Fruit fly (Drosophila melanogaster) whole organism, embryonic: Measurements from ENCODE around the gene CG6962.

Experiments
- Abd-B ChIP-seq: fragments of 200-800 bp; sonication (Bioruptor generic); optimal IDR thresholded peaks from 2 replicates; lab custom pipeline; 2018; ENCODE audit warnings: missing biosample characterization, mild to moderate bottlenecking, missing genetic modification characterization, moderate library complexity
- CG10274 ChIP-seq: fragments of 200-800 bp; sonication (Bioruptor generic); optimal IDR thresholded peaks from 3 replicates; lab custom pipeline; 2017; ENCODE audit warnings: missing biosample characterization, mild to moderate bottlenecking, missing genetic modification characterization
- CG10565 ChIP-seq: fragments of 200-800 bp; sonication (Bioruptor generic); optimal IDR thresholded peaks from 3 replicates; lab custom pipeline; 2016; ENCODE audit warnings: missing biosample characterization, mild to moderate bottlenecking, missing genetic modification characterization
- CG12942 ChIP-seq: fragments of 200-800 bp; sonication (Bioruptor generic); optimal IDR thresholded peaks from 3 replicates; lab custom pipeline; 2016; ENCODE audit warnings: missing biosample characterization, missing genetic modification characterization
- CG13123 ChIP-seq: fragments of 200-800 bp; sonication (Bioruptor generic); optimal IDR thresholded peaks from 2 replicates; lab custom pipeline; 2016; ENCODE audit warnings: missing biosample characterization, missing genetic modification characterization
- CG14710 ChIP-seq: fragments of 200-800 bp; sonication (Bioruptor generic); optimal IDR thresholded peaks from 3 replicates; lab custom pipeline; 2019; ENCODE audit warnings: missing biosample characterization, mild to moderate bottlenecking, missing genetic modification characterization, moderate library complexity
- CG14965 ChIP-seq: fragments of 200-800 bp; sonication (Bioruptor generic); optimal IDR thresholded peaks from 2 replicates; lab custom pipeline; 2016; ENCODE audit warnings: missing biosample characterization, missing genetic modification characterization, borderline replicate concordance
- CG17361 ChIP-seq: fragments of 200-800 bp; sonication (Bioruptor generic); IDR thresholded peaks from 3 replicates; pipeline ENCODE4 v1.3.6; 2022; ENCODE audit warnings: missing biosample characterization, missing genetic modification characterization
- CG17568 ChIP-seq: fragments of 200-800 bp; sonication (Bioruptor generic); optimal IDR thresholded peaks from 2 replicates; lab custom pipeline; 2018; ENCODE audit warnings: missing biosample characterization, mild to moderate bottlenecking, missing genetic modification characterization, moderate library complexity
- CG17912 ChIP-seq: fragments of 200-800 bp; sonication (Bioruptor generic); optimal IDR thresholded peaks from 2 replicates; lab custom pipeline; 2018; ENCODE audit warnings: missing biosample characterization, mild to moderate bottlenecking, missing genetic modification characterization
- CG2129 ChIP-seq: fragments of 200-800 bp; sonication (Bioruptor generic); IDR thresholded peaks from 2 replicates; pipeline ENCODE4 v1.3.6; 2022; ENCODE audit warnings: missing biosample characterization, missing genetic modification characterization; ENCODE audit not compliant: partially characterized antibody
- CG2875 ChIP-seq: fragments of 200-800 bp; sonication (Bioruptor generic); optimal IDR thresholded peaks from 2 replicates; lab custom pipeline; 2017; ENCODE audit warnings: missing biosample characterization, mild to moderate bottlenecking, missing genetic modification characterization, missing genetic modification reagents
- CG30431 ChIP-seq: fragments of 200-800 bp; sonication (Bioruptor generic); optimal IDR thresholded peaks from 2 replicates; lab custom pipeline; 2017; ENCODE audit warnings: missing biosample characterization, missing genetic modification characterization
- CG32532 ChIP-seq: fragments of 200-800 bp; sonication (Bioruptor generic); IDR thresholded peaks from 2 replicates; pipeline ENCODE4 v1.3.6; 2022; ENCODE audit warnings: missing biosample characterization, missing genetic modification characterization
- CG6765 ChIP-seq: fragments of 200-800 bp; sonication (Bioruptor generic); optimal IDR thresholded peaks from 3 replicates; lab custom pipeline; 2017; ENCODE audit warnings: missing biosample characterization, mild to moderate bottlenecking, missing genetic modification characterization
- CG6813 ChIP-seq: fragments of 200-800 bp; sonication (Bioruptor generic); optimal IDR thresholded peaks from 2 replicates; lab custom pipeline; 2017; ENCODE audit warnings: missing biosample characterization, missing genetic modification characterization, mild to moderate bottlenecking, moderate library complexity, missing genetic modification reagents
- CG7372 ChIP-seq: fragments of 200-800 bp; sonication (Bioruptor generic); IDR thresholded peaks from 2 replicates; pipeline ENCODE4 v1.3.6; 2022; ENCODE audit warnings: missing biosample characterization, missing genetic modification characterization
- CG7839 ChIP-seq: fragments of 200-800 bp; sonication (Bioruptor generic); optimal IDR thresholded peaks from 3 replicates; lab custom pipeline; 2018; ENCODE audit warnings: missing biosample characterization, mild to moderate bottlenecking, missing genetic modification characterization, moderate library complexity
- CG7928 ChIP-seq: fragments of 200-800 bp; sonication (Bioruptor generic); optimal IDR thresholded peaks from 2 replicates; lab custom pipeline; 2017; ENCODE audit warnings: missing biosample characterization, mild to moderate bottlenecking, missing genetic modification characterization
- CG8089 ChIP-seq: fragments of 200-800 bp; sonication (Bioruptor generic); optimal IDR thresholded peaks from 3 replicates; lab custom pipeline; 2016; ENCODE audit warnings: missing biosample characterization, missing genetic modification characterization
- CG8359 ChIP-seq: fragments of 200-800 bp; sonication (Bioruptor generic); optimal IDR thresholded peaks from 2 replicates; lab custom pipeline; 2017; ENCODE audit warnings: missing biosample characterization, mild to moderate bottlenecking, missing genetic modification characterization, borderline replicate concordance
- CG8478 ChIP-seq: fragments of >200 bp; optimal IDR thresholded peaks from 2 replicates; lab custom pipeline; 2018
- Dbx ChIP-seq: fragments of 200-800 bp; sonication (Bioruptor generic); IDR thresholded peaks from 3 replicates; pipeline ENCODE4 v1.3.6; 2022; ENCODE audit warnings: missing biosample characterization, missing genetic modification characterization
- Doc2 ChIP-seq: fragments of 200-800 bp; sonication (Bioruptor generic); IDR thresholded peaks from 2 replicates; pipeline ENCODE4 v1.3.6; 2022; ENCODE audit warnings: missing biosample characterization, missing genetic modification characterization
- ERR ChIP-seq: fragments of 200-800 bp; sonication (Bioruptor generic); optimal IDR thresholded peaks from 2 replicates; lab custom pipeline; 2016; ENCODE audit warnings: missing biosample characterization, missing genetic modification characterization
- Ets65A ChIP-seq: fragments of 200-800 bp; sonication (Bioruptor generic); peaks from one replicate; lab custom pipeline; 2016; ENCODE audit warnings: missing biosample characterization, missing genetic modification characterization
- Lpt ChIP-seq: fragments of >200 bp; optimal IDR thresholded peaks from 2 replicates; lab custom pipeline; 2018; ENCODE audit warnings: missing biosample characterization, missing genetic modification characterization
- Mrtf ChIP-seq: fragments of 200-800 bp; sonication (Bioruptor generic); IDR thresholded peaks from 3 replicates; pipeline ENCODE4 v1.3.6; 2022; ENCODE audit warnings: missing biosample characterization, missing genetic modification characterization
- Ravus ChIP-seq: fragments of 200-800 bp; sonication (Bioruptor generic); IDR thresholded peaks from 2 replicates; pipeline ENCODE4 v1.3.6; 2022; ENCODE audit warnings: missing biosample characterization, missing genetic modification characterization
- Spps ChIP-seq: fragments of 200-800 bp; sonication (Bioruptor generic); optimal IDR thresholded peaks from 2 replicates; lab custom pipeline; 2018; ENCODE audit warnings: missing biosample characterization, mild to moderate bottlenecking, missing genetic modification characterization
- Sry-δ ChIP-seq: fragments of 200-800 bp; sonication (Bioruptor generic); optimal IDR thresholded peaks from 2 replicates; lab custom pipeline; 2016; ENCODE audit warnings: missing biosample characterization, missing genetic modification characterization
- ap ChIP-seq: fragments of 200-800 bp; sonication (Bioruptor generic); IDR thresholded peaks from 2 replicates; pipeline ENCODE4 v1.3.6; 2022; ENCODE audit warnings: missing biosample characterization, missing genetic modification characterization
- ase ChIP-seq: fragments of 200-800 bp; sonication (Bioruptor generic); IDR thresholded peaks from 3 replicates; pipeline ENCODE4 v1.3.6; 2022; ENCODE audit warnings: missing biosample characterization, missing genetic modification characterization
- bcd ChIP-seq: fragments of 200-800 bp; sonication (Bioruptor generic); optimal IDR thresholded peaks from 2 replicates; lab custom pipeline; 2017; ENCODE audit warnings: missing biosample characterization, mild to moderate bottlenecking, missing genetic modification characterization
- chm ChIP-seq: fragments of 200-800 bp; sonication (Bioruptor generic); IDR thresholded peaks from 2 replicates; pipeline ENCODE4 v1.3.6; 2022; ENCODE audit warnings: missing biosample characterization, missing genetic modification characterization
- crol ChIP-seq: fragments of 200-800 bp; sonication (Bioruptor generic); IDR thresholded peaks from 2 replicates; pipeline ENCODE4 v1.3.6; 2022; ENCODE audit warnings: missing biosample characterization, missing genetic modification characterization
- disco-r ChIP-seq: fragments of 200-800 bp; sonication (Bioruptor generic); optimal IDR thresholded peaks from 2 replicates; lab custom pipeline; 2016; ENCODE audit warnings: missing biosample characterization, missing genetic modification characterization
- dm ChIP-seq: fragments of 200-800 bp; sonication (Bioruptor generic); optimal IDR thresholded peaks from 3 replicates; lab custom pipeline; 2016; ENCODE audit warnings: missing biosample characterization, missing genetic modification characterization
- gcm2 ChIP-seq: fragments of 200-800 bp; sonication (Bioruptor generic); optimal IDR thresholded peaks from 2 replicates; lab custom pipeline; 2016; ENCODE audit warnings: missing biosample characterization, missing genetic modification characterization
- gt ChIP-seq: fragments of 200-800 bp; sonication (Bioruptor generic); IDR thresholded peaks from 2 replicates; pipeline ENCODE4 v1.3.6; 2022; ENCODE audit warnings: missing biosample characterization, missing genetic modification characterization
- inv ChIP-seq: fragments of 200-800 bp; sonication (Bioruptor generic); IDR thresholded peaks from 2 replicates; pipeline ENCODE4 v1.3.6; 2022; ENCODE audit warnings: missing biosample characterization, missing genetic modification characterization; ENCODE audit not compliant: partially characterized antibody
- lov ChIP-seq, 2 experiments: fragments of 200-800 bp in 1 of 2; fragments of >200 bp in 1 of 2; sonication (Bioruptor generic) in 1 of 2; IDR thresholded peaks in 1 of 2; optimal IDR thresholded peaks in 1 of 2; 2 replicates in 1 of 2; 3 replicates in 1 of 2; pipeline versions ENCODE4 v1.3.6 to Lab custom; 2017 to 2022; ENCODE audit warnings: missing biosample characterization in 1 of 2, missing genetic modification characterization in 1 of 2
- luna ChIP-seq: fragments of 200-800 bp; sonication (Bioruptor generic); optimal IDR thresholded peaks from 2 replicates; lab custom pipeline; 2016; ENCODE audit warnings: missing biosample characterization, missing genetic modification characterization
- maf-S ChIP-seq: fragments of 200-800 bp; sonication (Bioruptor generic); optimal IDR thresholded peaks from 2 replicates; lab custom pipeline; 2016; ENCODE audit warnings: missing biosample characterization, missing genetic modification characterization
- oc ChIP-seq: fragments of 200-800 bp; sonication (Bioruptor generic); optimal IDR thresholded peaks from 2 replicates; lab custom pipeline; 2018; ENCODE audit warnings: missing biosample characterization, mild to moderate bottlenecking, missing genetic modification characterization, moderate library complexity
- rib ChIP-seq: fragments of 200-800 bp; sonication (Bioruptor generic); IDR thresholded peaks from 2 replicates; pipeline ENCODE4 v1.3.6; 2022; ENCODE audit warnings: missing biosample characterization, missing genetic modification characterization
- slp2 ChIP-seq: fragments of 200-800 bp; sonication (Bioruptor generic); optimal IDR thresholded peaks from 2 replicates; lab custom pipeline; 2016; ENCODE audit warnings: missing biosample characterization, missing genetic modification characterization
- so ChIP-seq: fragments of 200-800 bp; sonication (Bioruptor generic); IDR thresholded peaks from 3 replicates; pipeline ENCODE4 v1.3.6; 2022; ENCODE audit warnings: missing biosample characterization, missing genetic modification characterization
- stc ChIP-seq: fragments of 200-800 bp; sonication (Bioruptor generic); IDR thresholded peaks from 2 replicates; pipeline ENCODE4 v1.3.6; 2022; ENCODE audit warnings: missing biosample characterization, missing genetic modification characterization
- twi ChIP-seq: fragments of 200-800 bp; optimal IDR thresholded peaks from 2 replicates; lab custom pipeline; 2019; ENCODE audit warnings: missing biosample characterization, mild to moderate bottlenecking, missing genetic modification characterization, moderate library complexity
- z ChIP-seq: fragments of 200-800 bp; sonication (Bioruptor generic); IDR thresholded peaks from 3 replicates; pipeline ENCODE4 v1.3.6; 2022; ENCODE audit warnings: missing biosample characterization, missing genetic modification characterization

CG6962 gene

dm6 chr3R:11882506-11882953, at the start of gene CG6962, which contains the start of gene CG31368 (continued):
- no peak for TF ChIP-seq lov (optimal IDR thresholded peaks at IDR 0.05; lab: Kevin White, UChicago)
- no peak for TF ChIP-seq lov (GFP tag; IDR thresholded peaks at IDR 0.05; lab: Robert Waterston, UW)
- TF ChIP-seq Ets65A (GFP tag; lab: Kevin White, UChicago), result peak; percentile 94
- peak; percentile 17 for TF ChIP-seq luna (GFP tag; lab: Kevin White, UChicago)
- TF ChIP-seq CG6813 (GFP tag; lab: Kevin White, UChicago), result peak; percentile 14
- peak; percentile 49; the same call in 1 of the 2 replicates for TF ChIP-seq gt
- no peak for TF ChIP-seq CG17568 (GFP tag; lab: Kevin White, UChicago)
- TF ChIP-seq bcd, result peak; percentile 88
- no peak for TF ChIP-seq CG8478
- peak; percentile 31 for TF ChIP-seq CG8089
- TF ChIP-seq Spps (tag; lab: Kevin White, UChicago), result peak; percentile 67
- TF ChIP-seq rib, result peak; percentile 23; the same call in 1 of the 2 replicates
- TF ChIP-seq ap, result peak; percentile 71
- TF ChIP-seq CG10565 (GFP tag; lab: Kevin White, UChicago), result peak; percentile 22
- TF ChIP-seq maf-S, result peak; percentile 55
- peak; percentile 82 for TF ChIP-seq twi
- TF ChIP-seq CG2875, result peak; percentile 31
- TF ChIP-seq stc (GFP tag; lab: Robert Waterston, UW), result peak; percentile 67
- TF ChIP-seq Sry-δ, result peak; percentile 36
- peak; percentile 95 for TF ChIP-seq CG14710
- TF ChIP-seq Ravus (GFP tag; lab: Robert Waterston, UW), result peak; percentile 27; the same call in 1 of the 2 replicates
- TF ChIP-seq Mrtf (GFP tag; lab: Robert Waterston, UW), result peak; percentile 61; the same call in 2 of the 3 replicates
- TF ChIP-seq CG8359 (GFP tag; lab: Kevin White, UChicago), result no peak
- TF ChIP-seq inv, result no peak
- no peak for TF ChIP-seq z (GFP tag; lab: Robert Waterston, UW)
- peak; percentile 7 for TF ChIP-seq disco-r (GFP tag; lab: Kevin White, UChicago)
- TF ChIP-seq ase, result peak; percentile 75
- no peak for TF ChIP-seq CG14965 (GFP tag; lab: Kevin White, UChicago)
- peak; percentile 79 for TF ChIP-seq CG12942 (GFP tag; lab: Kevin White, UChicago)
- no peak for TF ChIP-seq crol (GFP tag; lab: Robert Waterston, UW)
- TF ChIP-seq CG2129 (GFP tag; lab: Robert Waterston, UW), result no peak
- peak; percentile 45 for TF ChIP-seq slp2
- peak; percentile 66 for TF ChIP-seq CG30431 (GFP tag; lab: Kevin White, UChicago)
- TF ChIP-seq CG32532, result peak; percentile 90
- TF ChIP-seq CG7839, result peak; percentile 87
- peak; percentile 95 for TF ChIP-seq CG7928 (GFP tag; lab: Kevin White, UChicago)
- TF ChIP-seq CG17361 (GFP tag; lab: Robert Waterston, UW), result peak; percentile 92
- no peak for TF ChIP-seq ERR (GFP tag; lab: Kevin White, UChicago)
- TF ChIP-seq gcm2 (GFP tag; lab: Kevin White, UChicago), result peak; percentile 43
- TF ChIP-seq CG6765 (GFP tag; lab: Kevin White, UChicago), result peak; percentile 6
- no peak for TF ChIP-seq Lpt (GFP tag; lab: Kevin White, UChicago)
- peak; percentile 25 for TF ChIP-seq CG10274 (GFP tag; lab: Kevin White, UChicago)
- TF ChIP-seq chm (GFP tag; lab: Robert Waterston, UW), result no peak
- TF ChIP-seq CG7372 (GFP tag; lab: Robert Waterston, UW), result peak; percentile 82
- no peak for TF ChIP-seq Doc2 (GFP tag; lab: Robert Waterston, UW)
- TF ChIP-seq CG13123 (GFP tag; lab: Kevin White, UChicago), result peak; percentile 68
- TF ChIP-seq dm, result peak; percentile 27
- TF ChIP-seq CG17912 (GFP tag; lab: Kevin White, UChicago), result no peak
- peak; percentile 90 for TF ChIP-seq Abd-B (GFP tag; lab: Kevin White, UChicago)
- TF ChIP-seq so (GFP tag; lab: Robert Waterston, UW), result peak; percentile 71; the same call in 1 of the 3 replicates
- TF ChIP-seq oc (tag; lab: Kevin White, UChicago), result peak; percentile 30
- TF ChIP-seq Dbx, result peak; percentile 78
